Fruit fly (Drosophila melanogaster) whole organism, adult: ENCODE results near the gene CG11034.

Experiments
- CG12768 ChIP-seq: fragments of 200-800 bp; sonication (Bioruptor generic); optimal IDR thresholded peaks from 2 replicates; lab custom pipeline; 2017; ENCODE audit warnings: missing biosample characterization, missing genetic modification characterization, mild to moderate bottlenecking, moderate library complexity, missing genetic modification reagents
- CG1620 ChIP-seq: fragments of 200-800 bp; sonication (Bioruptor generic); optimal IDR thresholded peaks from 2 replicates; lab custom pipeline; 2016; ENCODE audit warnings: missing biosample characterization, missing genetic modification characterization
- CG5204 ChIP-seq: fragments of 200-800 bp; sonication (Bioruptor generic); optimal IDR thresholded peaks from 2 replicates; lab custom pipeline; 2016; ENCODE audit warnings: missing biosample characterization, missing genetic modification characterization
- CG7045 ChIP-seq: fragments of 200-800 bp; sonication (Bioruptor generic); optimal IDR thresholded peaks from 2 replicates; lab custom pipeline; 2017; ENCODE audit warnings: missing biosample characterization, mild to moderate bottlenecking, missing genetic modification characterization
- CG7101 ChIP-seq: fragments of 200-800 bp; sonication (Bioruptor generic); optimal IDR thresholded peaks from 2 replicates; lab custom pipeline; 2018; ENCODE audit warnings: missing biosample characterization, mild to moderate bottlenecking, missing genetic modification characterization, moderate library complexity
- bab1 ChIP-seq: fragments of 200-800 bp; sonication (Bioruptor generic); optimal IDR thresholded peaks from 3 replicates; lab custom pipeline; 2019; ENCODE audit warnings: missing biosample characterization, mild to moderate bottlenecking, missing genetic modification characterization, moderate library complexity
- cic ChIP-seq: fragments of 200-800 bp; sonication (Bioruptor generic); optimal IDR thresholded peaks from 2 replicates; lab custom pipeline; 2017; ENCODE audit warnings: missing biosample characterization, mild to moderate bottlenecking, missing genetic modification characterization, moderate library complexity
- ovo ChIP-seq: fragments of 200-800 bp; sonication (Bioruptor generic); optimal IDR thresholded peaks from 2 replicates; lab custom pipeline; 2016; ENCODE audit warnings: missing biosample characterization, missing genetic modification characterization
- pad ChIP-seq: fragments of 200-800 bp; sonication (Bioruptor generic); optimal IDR thresholded peaks from 3 replicates; lab custom pipeline; 2017; ENCODE audit warnings: missing biosample characterization, missing genetic modification characterization, mild to moderate bottlenecking, moderate library complexity, missing genetic modification reagents
- tj ChIP-seq: fragments of 200-800 bp; sonication (Bioruptor generic); optimal IDR thresholded peaks from 3 replicates; lab custom pipeline; 2017; ENCODE audit warnings: missing biosample characterization, mild to moderate bottlenecking, missing genetic modification characterization, moderate library complexity
- toe ChIP-seq: fragments of 200-800 bp; sonication (Bioruptor generic); optimal IDR thresholded peaks from 2 replicates; lab custom pipeline; 2016; ENCODE audit warnings: missing biosample characterization, missing genetic modification characterization

- TF ChIP-seq CG1620 (GFP tag; lab: Kevin White, UChicago), result no peak
- TF ChIP-seq ovo (GFP tag; lab: Kevin White, UChicago), result no peak
- TF ChIP-seq tj (GFP tag; lab: Kevin White, UChicago), result no peak
- no peak for TF ChIP-seq bab1 (GFP tag; lab: Kevin White, UChicago)
- TF ChIP-seq CG7045, result no peak
- TF ChIP-seq CG5204, result no peak
- no peak for TF ChIP-seq toe (GFP tag; lab: Kevin White, UChicago)
- no peak for TF ChIP-seq CG12768 (GFP tag; lab: Kevin White, UChicago)
- TF ChIP-seq pad (GFP tag; lab: Kevin White, UChicago), result no peak
- no peak for TF ChIP-seq CG7101
- no peak for TF ChIP-seq cic (GFP tag; lab: Kevin White, UChicago)
Measured at dm6 chr2L:5765139-5765538, 40.1 kb upstream of the CG11034 start.
